Fruit fly (Drosophila melanogaster) whole organism, embryonic: ENCODE measurements around the gene CG11920.

Experiments
- CG11085 ChIP-seq: fragments of 200-800 bp; sonication (Bioruptor generic); IDR thresholded peaks from 2 replicates; pipeline ENCODE4 v1.3.6; 2022; ENCODE audit warnings: missing biosample characterization, missing genetic modification characterization
- CG11695 ChIP-seq: fragments of 200-800 bp; sonication (Bioruptor generic); IDR thresholded peaks from 3 replicates; pipeline ENCODE4 v1.3.6; 2022; ENCODE audit warnings: missing biosample characterization, missing genetic modification characterization
- CG12744 ChIP-seq: fragments of 200-800 bp; sonication (Bioruptor generic); optimal IDR thresholded peaks from 2 replicates; lab custom pipeline; 2016; ENCODE audit warnings: missing biosample characterization, missing genetic modification characterization
- CG14014 ChIP-seq: fragments of 200-800 bp; sonication (Bioruptor generic); IDR thresholded peaks from 2 replicates; pipeline ENCODE4 v1.3.6; 2022; ENCODE audit warnings: missing biosample characterization, missing genetic modification characterization
- CG14860 ChIP-seq: fragments of 200-800 bp; sonication (Bioruptor generic); IDR thresholded peaks from 3 replicates; pipeline ENCODE4 v1.3.6; 2022; ENCODE audit warnings: missing biosample characterization, missing genetic modification characterization; ENCODE audit not compliant: partially characterized antibody
- CG1647 ChIP-seq: fragments of 200-800 bp; sonication (Bioruptor generic); optimal IDR thresholded peaks from 3 replicates; lab custom pipeline; 2016; ENCODE audit warnings: missing biosample characterization, missing genetic modification characterization
- CG16813 ChIP-seq: fragments of 200-800 bp; sonication (Bioruptor generic); IDR thresholded peaks from 3 replicates; pipeline ENCODE4 v1.3.6; 2022; ENCODE audit warnings: missing biosample characterization, missing genetic modification characterization; ENCODE audit not compliant: partially characterized antibody
- CG17361 ChIP-seq: fragments of 200-800 bp; sonication (Bioruptor generic); IDR thresholded peaks from 3 replicates; pipeline ENCODE4 v1.3.6; 2022; ENCODE audit warnings: missing biosample characterization, missing genetic modification characterization
- CG17385 ChIP-seq: fragments of 200-800 bp; sonication (Bioruptor generic); optimal IDR thresholded peaks from 3 replicates; lab custom pipeline; 2018; ENCODE audit warnings: missing biosample characterization, mild to moderate bottlenecking, missing genetic modification characterization
- CG2199 ChIP-seq: fragments of 200-800 bp; sonication (Bioruptor generic); IDR thresholded peaks from 3 replicates; pipeline ENCODE4 v1.3.6; 2022; ENCODE audit warnings: missing biosample characterization, missing genetic modification characterization
- CG2712 ChIP-seq: fragments of 200-800 bp; optimal IDR thresholded peaks from 3 replicates; lab custom pipeline; 2019; ENCODE audit warnings: missing biosample characterization, mild to moderate bottlenecking, missing genetic modification characterization, moderate library complexity
- CG3065 ChIP-seq: fragments of 200-800 bp; sonication (Bioruptor generic); optimal IDR thresholded peaks from 2 replicates; lab custom pipeline; 2016; ENCODE audit warnings: missing biosample characterization, missing genetic modification characterization
- CG31365 ChIP-seq: fragments of 200-800 bp; sonication (Bioruptor generic); optimal IDR thresholded peaks from 2 replicates; lab custom pipeline; 2018; ENCODE audit warnings: missing biosample characterization, mild to moderate bottlenecking, missing genetic modification characterization
- CG6683 ChIP-seq: fragments of 200-800 bp; sonication (Bioruptor generic); optimal IDR thresholded peaks from 2 replicates; lab custom pipeline; 2017; ENCODE audit warnings: missing biosample characterization, mild to moderate bottlenecking, missing genetic modification characterization, missing genetic modification reagents
- CG7987 ChIP-seq: fragments of 200-800 bp; sonication (Bioruptor generic); optimal IDR thresholded peaks from 2 replicates; lab custom pipeline; 2018; ENCODE audit warnings: missing biosample characterization, mild to moderate bottlenecking, missing genetic modification characterization, moderate library complexity
- CG8089 ChIP-seq: fragments of 200-800 bp; sonication (Bioruptor generic); optimal IDR thresholded peaks from 3 replicates; lab custom pipeline; 2016; ENCODE audit warnings: missing biosample characterization, missing genetic modification characterization
- CG8290 ChIP-seq, 3 experiments: fragments of 200-800 bp; sonication (Bioruptor generic); optimal IDR thresholded peaks; 2 replicates each; lab custom pipeline; 2016 to 2019; ENCODE audit warnings: missing biosample characterization in 3 of 3, missing genetic modification characterization in 3 of 3, mild to moderate bottlenecking in 2 of 3, moderate library complexity in 1 of 3
- CG8359 ChIP-seq: fragments of 200-800 bp; sonication (Bioruptor generic); optimal IDR thresholded peaks from 2 replicates; lab custom pipeline; 2017; ENCODE audit warnings: missing biosample characterization, mild to moderate bottlenecking, missing genetic modification characterization, borderline replicate concordance
- CG9797 ChIP-seq: fragments of 200-800 bp; sonication (Bioruptor generic); optimal IDR thresholded peaks from 3 replicates; lab custom pipeline; 2018; ENCODE audit warnings: missing biosample characterization, mild to moderate bottlenecking, missing genetic modification characterization
- CTCF ChIP-seq: fragments of 200-800 bp; sonication (Bioruptor generic); optimal IDR thresholded peaks from 2 replicates; lab custom pipeline; 2017; ENCODE audit warnings: missing biosample characterization, mild to moderate bottlenecking, missing genetic modification characterization, moderate library complexity
- Chrac-16 ChIP-seq: fragments of 200-800 bp; sonication (Bioruptor generic); optimal IDR thresholded peaks from 3 replicates; lab custom pipeline; 2016; ENCODE audit warnings: missing biosample characterization, missing genetic modification characterization
- D19A ChIP-seq: fragments of 200-800 bp; optimal IDR thresholded peaks from 3 replicates; lab custom pipeline; 2019; ENCODE audit warnings: missing biosample characterization, mild to moderate bottlenecking, missing genetic modification characterization, moderate library complexity
- Drgx ChIP-seq: fragments of 200-800 bp; sonication (Bioruptor generic); IDR thresholded peaks from 2 replicates; pipeline ENCODE4 v1.3.6; 2022; ENCODE audit warnings: missing biosample characterization, missing genetic modification characterization
- H15 ChIP-seq: fragments of 200-800 bp; sonication (Bioruptor generic); IDR thresholded peaks from 3 replicates; pipeline ENCODE4 v1.3.6; 2022; ENCODE audit warnings: missing biosample characterization, missing genetic modification characterization
- Hey ChIP-seq: fragments of 200-800 bp; sonication (Bioruptor generic); optimal IDR thresholded peaks from 3 replicates; lab custom pipeline; 2018; ENCODE audit warnings: missing biosample characterization, mild to moderate bottlenecking, missing genetic modification characterization
- Hr51 ChIP-seq, 2 experiments: fragments of 200-800 bp; sonication (Bioruptor generic); optimal IDR thresholded peaks; 2 replicates in 1 of 2; 3 replicates in 1 of 2; lab custom pipeline; 2016 to 2018; ENCODE audit warnings: missing biosample characterization in 2 of 2, missing genetic modification characterization in 2 of 2, mild to moderate bottlenecking in 1 of 2, moderate library complexity in 1 of 2
- Kr ChIP-seq: fragments of 200-800 bp; sonication (Bioruptor generic); optimal IDR thresholded peaks from 2 replicates; lab custom pipeline; 2017; ENCODE audit warnings: missing biosample characterization, mild to moderate bottlenecking, missing genetic modification characterization
- Spps ChIP-seq: fragments of 200-800 bp; sonication (Bioruptor generic); optimal IDR thresholded peaks from 2 replicates; lab custom pipeline; 2018; ENCODE audit warnings: missing biosample characterization, mild to moderate bottlenecking, missing genetic modification characterization
- Sry-β ChIP-seq: fragments of 200-800 bp; sonication (Bioruptor generic); optimal IDR thresholded peaks from 2 replicates; lab custom pipeline; 2018; ENCODE audit warnings: missing biosample characterization, mild to moderate bottlenecking, missing genetic modification characterization, moderate library complexity
- YL-1 ChIP-seq: fragments of 200-800 bp; sonication (Bioruptor generic); optimal IDR thresholded peaks from 3 replicates; lab custom pipeline; 2017; ENCODE audit warnings: missing biosample characterization, mild to moderate bottlenecking, missing genetic modification characterization
- ac ChIP-seq: fragments of 200-800 bp; sonication (Bioruptor generic); optimal IDR thresholded peaks from 3 replicates; lab custom pipeline; 2017; ENCODE audit warnings: missing biosample characterization, mild to moderate bottlenecking, missing genetic modification characterization
- ara ChIP-seq: fragments of 200-800 bp; sonication (Bioruptor generic); IDR thresholded peaks from 2 replicates; pipeline ENCODE4 v1.3.6; 2022; ENCODE audit warnings: missing biosample characterization, missing genetic modification characterization
- bbx ChIP-seq: fragments of 200-800 bp; sonication (Bioruptor generic); IDR thresholded peaks from 2 replicates; pipeline ENCODE4 v1.3.6; 2022; ENCODE audit warnings: missing biosample characterization, missing genetic modification characterization; ENCODE audit not compliant: partially characterized antibody
- chm ChIP-seq: fragments of 200-800 bp; sonication (Bioruptor generic); IDR thresholded peaks from 2 replicates; pipeline ENCODE4 v1.3.6; 2022; ENCODE audit warnings: missing biosample characterization, missing genetic modification characterization
- disco-r ChIP-seq: fragments of 200-800 bp; sonication (Bioruptor generic); optimal IDR thresholded peaks from 2 replicates; lab custom pipeline; 2016; ENCODE audit warnings: missing biosample characterization, missing genetic modification characterization
- ems ChIP-seq: fragments of 200-800 bp; sonication (Bioruptor generic); optimal IDR thresholded peaks from 3 replicates; lab custom pipeline; 2016; ENCODE audit warnings: missing biosample characterization, missing genetic modification characterization
- grn ChIP-seq: fragments of 200-800 bp; sonication (Bioruptor generic); optimal IDR thresholded peaks from 3 replicates; lab custom pipeline; 2017; ENCODE audit warnings: missing biosample characterization, missing genetic modification characterization
- gsb ChIP-seq: fragments of 200-800 bp; sonication (Bioruptor generic); IDR thresholded peaks from 2 replicates; pipeline ENCODE4 v1.3.6; 2022; ENCODE audit warnings: missing biosample characterization, missing genetic modification characterization
- ken ChIP-seq: fragments of 200-800 bp; sonication (Bioruptor generic); IDR thresholded peaks from 3 replicates; pipeline ENCODE4 v1.3.6; 2022; ENCODE audit warnings: missing biosample characterization, missing genetic modification characterization
- luna ChIP-seq: fragments of 200-800 bp; sonication (Bioruptor generic); optimal IDR thresholded peaks from 2 replicates; lab custom pipeline; 2016; ENCODE audit warnings: missing biosample characterization, missing genetic modification characterization
- mld ChIP-seq: fragments of 200-800 bp; sonication (Bioruptor generic); IDR thresholded peaks from 3 replicates; pipeline ENCODE4 v1.3.6; 2022; ENCODE audit warnings: missing biosample characterization, missing genetic modification characterization; ENCODE audit not compliant: partially characterized antibody
- onecut ChIP-seq: fragments of 200-800 bp; sonication (Bioruptor generic); IDR thresholded peaks from 2 replicates; pipeline ENCODE4 v1.3.6; 2022; ENCODE audit warnings: missing biosample characterization, missing genetic modification characterization
- pho ChIP-seq: fragments of 200-800 bp; sonication (Bioruptor generic); optimal IDR thresholded peaks from 2 replicates; lab custom pipeline; 2016; ENCODE audit warnings: missing biosample characterization, missing genetic modification characterization
- pita ChIP-seq: fragments of 200-800 bp; sonication (Bioruptor generic); optimal IDR thresholded peaks from 2 replicates; lab custom pipeline; 2017; ENCODE audit warnings: missing biosample characterization, mild to moderate bottlenecking, missing genetic modification characterization
- pros ChIP-seq: fragments of 200-800 bp; sonication (Bioruptor generic); optimal IDR thresholded peaks from 3 replicates; lab custom pipeline; 2019; ENCODE audit warnings: missing biosample characterization, mild to moderate bottlenecking, missing genetic modification characterization, moderate library complexity
- tio ChIP-seq: fragments of 200-800 bp; sonication (Bioruptor generic); optimal IDR thresholded peaks from 2 replicates; lab custom pipeline; 2017; ENCODE audit warnings: missing biosample characterization, missing genetic modification characterization, inconsistent platforms
- ttk ChIP-seq: fragments of 200-800 bp; sonication (Bioruptor generic); IDR thresholded peaks from 2 replicates; pipeline ENCODE4 v2.1.2; 2022; ENCODE audit warnings: missing biosample characterization, missing genetic modification characterization
- twi ChIP-seq: fragments of 200-800 bp; optimal IDR thresholded peaks from 2 replicates; lab custom pipeline; 2019; ENCODE audit warnings: missing biosample characterization, mild to moderate bottlenecking, missing genetic modification characterization, moderate library complexity
- vnd ChIP-seq: fragments of 200-800 bp; sonication (Bioruptor generic); IDR thresholded peaks from 3 replicates; pipeline ENCODE4 v1.3.6; 2022; ENCODE audit warnings: missing biosample characterization, missing genetic modification characterization; ENCODE audit not compliant: partially characterized antibody
- zen2 ChIP-seq: fragments of 200-800 bp; sonication (Bioruptor generic); IDR thresholded peaks from 3 replicates; pipeline ENCODE4 v1.3.6; 2022; ENCODE audit warnings: missing biosample characterization, missing genetic modification characterization; ENCODE audit not compliant: partially characterized antibody

Gene CG11920

dm6 chr3R:25054451-25055188, 20.1 kb upstream of the CG11920 start, which contains the start of gene CG31109 (continued):
- TF ChIP-seq CG14014 (GFP tag; lab: Robert Waterston, UW), result peak; percentile 37; the same call in 1 of the 2 replicates
- TF ChIP-seq chm (GFP tag; lab: Robert Waterston, UW), result no peak
- peak; percentile 56; the same call in 2 of the 3 replicates for TF ChIP-seq CG16813 (GFP tag; lab: Robert Waterston, UW)
- TF ChIP-seq twi (tag; lab: Kevin White, UChicago), result peak; percentile 27
- TF ChIP-seq grn (GFP tag; lab: Kevin White, UChicago), result no peak
- no peak for TF ChIP-seq ttk (GFP tag; lab: Robert Waterston, UW)
- peak; percentile 84 for TF ChIP-seq CG8290 (GFP tag; optimal IDR thresholded peaks at IDR 0.05; lab: Kevin White, UChicago)
- peak; percentile 73 to 89 for TF ChIP-seq CG8290 (tag; optimal IDR thresholded peaks at IDR 0.05; lab: Kevin White, UChicago)
- no peak for TF ChIP-seq pho
- TF ChIP-seq CG17361 (GFP tag; lab: Robert Waterston, UW), result peak; percentile 40; the same call in 1 of the 3 replicates
- no peak for TF ChIP-seq CG31365 (tag; lab: Kevin White, UChicago)
- no peak for TF ChIP-seq CG6683 (GFP tag; lab: Kevin White, UChicago)
- TF ChIP-seq CG8089 (GFP tag; lab: Kevin White, UChicago), result no peak
- TF ChIP-seq pita, result no peak
- no peak for TF ChIP-seq disco-r
- TF ChIP-seq CTCF (GFP tag; lab: Kevin White, UChicago), result no peak
- TF ChIP-seq Spps (tag; lab: Kevin White, UChicago), result no peak
- TF ChIP-seq ems (GFP tag; lab: Kevin White, UChicago), result no peak
- TF ChIP-seq CG7987, result peak; percentile 30
- TF ChIP-seq YL-1 (GFP tag; lab: Kevin White, UChicago), result peak; percentile 54
- TF ChIP-seq CG12744, result no peak
- TF ChIP-seq ac (GFP tag; lab: Kevin White, UChicago), result no peak
- TF ChIP-seq CG14860 (GFP tag; lab: Robert Waterston, UW), result no peak
- no peak for TF ChIP-seq CG17385 (GFP tag; lab: Kevin White, UChicago)
- TF ChIP-seq pros, result no peak
- TF ChIP-seq CG11085, result no peak
- no peak for TF ChIP-seq CG8359
- TF ChIP-seq CG1647, result no peak
- TF ChIP-seq mld (GFP tag; lab: Robert Waterston, UW), result 0 out of 3 replicates have a peak, but pooled peaks have one; percentile 41
- TF ChIP-seq D19A, result peak; percentile 1
- TF ChIP-seq Chrac-16 (GFP tag; lab: Kevin White, UChicago), result no peak
- TF ChIP-seq CG2712, result peak; percentile 32
- no peak for TF ChIP-seq tio
- peak; percentile 60 for TF ChIP-seq onecut (GFP tag; lab: Robert Waterston, UW)
- no peak for TF ChIP-seq CG2199 (GFP tag; lab: Robert Waterston, UW)
- no peak for TF ChIP-seq CG3065 (GFP tag; lab: Kevin White, UChicago)
- TF ChIP-seq Drgx (GFP tag; lab: Robert Waterston, UW), result no peak
- TF ChIP-seq CG11695 (GFP tag; lab: Robert Waterston, UW), result no peak
- no peak for TF ChIP-seq Kr (GFP tag; lab: Kevin White, UChicago)
- TF ChIP-seq Sry-β (GFP tag; lab: Kevin White, UChicago), result peak; percentile 12
- no peak for TF ChIP-seq ken
- no peak for TF ChIP-seq Hr51 (GFP tag; optimal IDR thresholded peaks at IDR 0.05; lab: Kevin White, UChicago)
- no peak for TF ChIP-seq luna (GFP tag; lab: Kevin White, UChicago)
- TF ChIP-seq zen2 (GFP tag; lab: Robert Waterston, UW), result no peak
- peak; percentile 27 for TF ChIP-seq CG9797 (GFP tag; lab: Kevin White, UChicago)
- no peak for TF ChIP-seq Hey
- peak; percentile 57 for TF ChIP-seq bbx (GFP tag; lab: Robert Waterston, UW)
- no peak for TF ChIP-seq H15 (GFP tag; lab: Robert Waterston, UW)
- no peak for TF ChIP-seq vnd (GFP tag; lab: Robert Waterston, UW)
- no peak for TF ChIP-seq gsb
- no peak for TF ChIP-seq ara (GFP tag; lab: Robert Waterston, UW)
